Worm (Caenorhabditis elegans): ENCODE results near the gene F48E3.2.

- TF ChIP-seq nhr-11 (tag; optimal IDR thresholded peaks at IDR 0.05) (no peak), mdl-1 (tag; optimal IDR thresholded peaks at IDR 0.05) (no peak), fos-1 (tag; optimal IDR thresholded peaks at IDR 0.05) (no peak), egl-27 (tag; optimal IDR thresholded peaks at IDR 0.05) (no peak), elt-3 (tag; optimal IDR thresholded peaks at IDR 0.05) (no peak), ama-1 (optimal IDR thresholded peaks at IDR 0.05) (no peak), ceh-82 (tag; optimal IDR thresholded peaks at IDR 0.05) (no peak), jun-1 (tag; optimal IDR thresholded peaks at IDR 0.05) (no peak), lin-15B (tag; optimal IDR thresholded peaks at IDR 0.05) (no peak), lin-39 (tag; optimal IDR thresholded peaks at IDR 0.05) (no peak), pqm-1 (tag; optimal IDR thresholded peaks at IDR 0.05) (no peak)
Observed at ce11 chrX:7519569-7519968, 26.6 kb upstream of the F48E3.2 start, which contains the start of gene chts-1.

Measured in whole organism, L3 larva.